Fruit fly (Drosophila melanogaster): ENCODE data around the gene CG5199.

The CG5199 gene

DNA sequence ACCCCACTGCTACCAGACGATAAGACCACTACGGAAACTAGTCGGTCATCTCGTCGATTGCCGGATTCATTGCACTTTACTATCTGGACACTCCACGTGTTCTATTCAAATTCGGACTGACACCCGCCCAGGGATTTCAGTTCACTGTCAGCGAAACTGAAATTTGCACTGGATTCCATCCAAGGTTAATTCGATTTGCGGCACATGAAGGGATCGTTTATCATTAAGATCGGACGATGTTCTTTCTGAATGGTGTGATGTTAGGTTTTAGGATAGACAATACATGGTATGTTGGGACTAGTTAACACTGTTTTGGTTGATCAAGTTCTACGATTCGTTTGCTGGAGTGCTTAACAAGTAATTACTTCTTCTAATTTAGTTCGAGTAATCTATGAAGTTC is 13.3 kb upstream of the CG5199 start, which contains the start of gene CG42764:
Gene CG42764 (minus strand): TSS at position 101 of the 400 bp plus-strand sequence.
- TF ChIP-seq tup (GFP tag; optimal IDR thresholded peaks at IDR 0.05) (no peak), CG31365 (tag; optimal IDR thresholded peaks at IDR 0.05) (no peak), CG14667 (GFP tag; IDR thresholded peaks at IDR 0.05) (no peak)

- TF ChIP-seq slou (GFP tag; optimal IDR thresholded peaks at IDR 0.05) = no peak
- no peak for TF ChIP-seq row (GFP tag; IDR thresholded peaks at IDR 0.05)
- TF ChIP-seq CG32532 (GFP tag; IDR thresholded peaks at IDR 0.05) = 0 out of 2 replicates have a peak, but pooled peaks have one; percentile 1
- TF ChIP-seq CTCF (GFP tag; optimal IDR thresholded peaks at IDR 0.05) = peak; percentile 65
- TF ChIP-seq pum (GFP tag; optimal IDR thresholded peaks at IDR 0.05) = no peak
These were observed 12.0 kb upstream of the CG5199 start, which contains the start of gene atk for dm6 chr3L:20464677-20465076. atk (minus strand) TSS chr3L:20464862.

dm6 chr3L:20462391-20462790 is 9.7 kb upstream of the CG5199 start:
- TF ChIP-seq gcm2 (GFP tag; optimal IDR thresholded peaks at IDR 0.05) = no peak
- no peak for TF ChIP-seq Hr39 (optimal IDR thresholded peaks at IDR 0.05)
- TF ChIP-seq Ets65A (GFP tag) = no peak
- TF ChIP-seq row (GFP tag; IDR thresholded peaks at IDR 0.05) = no peak; the same call in 2 of the 3 replicates
- TF ChIP-seq Dip2 (GFP tag; IDR thresholded peaks at IDR 0.05) = no peak
- TF ChIP-seq CG9932 (GFP tag; IDR thresholded peaks at IDR 0.05) = no peak
- TF ChIP-seq fd3F (GFP tag; optimal IDR thresholded peaks at IDR 0.05) = no peak
- TF ChIP-seq sug (tag; optimal IDR thresholded peaks at IDR 0.05) = peak; percentile 45
- TF ChIP-seq Dip3 (GFP tag; optimal IDR thresholded peaks at IDR 0.05) = no peak
- TF ChIP-seq D19A (tag; optimal IDR thresholded peaks at IDR 0.05) = peak; percentile 37
- peak; percentile 99 for TF ChIP-seq exex (tag; optimal IDR thresholded peaks at IDR 0.05)
- TF ChIP-seq CG8359 (GFP tag; optimal IDR thresholded peaks at IDR 0.05; ENCODE audit: borderline replicate concordance) = no peak
- TF ChIP-seq ind (GFP tag; optimal IDR thresholded peaks at IDR 0.05) = no peak
- peak; percentile 25 for TF ChIP-seq CG34376 (GFP tag; optimal IDR thresholded peaks at IDR 0.05)
- TF ChIP-seq CG6765 (GFP tag; optimal IDR thresholded peaks at IDR 0.05) = no peak
- TF ChIP-seq Xrp1 (GFP tag; IDR thresholded peaks at IDR 0.05) = no peak
- TF ChIP-seq grn (GFP tag; optimal IDR thresholded peaks at IDR 0.05) = peak; percentile 49
- no peak for TF ChIP-seq cato (GFP tag; optimal IDR thresholded peaks at IDR 0.05; ENCODE audit: borderline replicate concordance)
- TF ChIP-seq CG8388 (GFP tag; optimal IDR thresholded peaks at IDR 0.05) = peak; percentile 16
- no peak for TF ChIP-seq Trl (optimal IDR thresholded peaks at IDR 0.05)
- TF ChIP-seq Trl (GFP tag; optimal IDR thresholded peaks at IDR 0.05) = no peak
- no peak for TF ChIP-seq CG2678 (tag; optimal IDR thresholded peaks at IDR 0.05)
- no peak for TF ChIP-seq CG31388 (GFP tag; optimal IDR thresholded peaks at IDR 0.05)
- no peak for TF ChIP-seq insv (GFP tag; optimal IDR thresholded peaks at IDR 0.05)
- no peak for TF ChIP-seq Atf-2 (GFP tag; optimal IDR thresholded peaks at IDR 0.05)
- 0 out of 2 replicates have a peak, but pooled peaks have one; percentile 20 for TF ChIP-seq sens-2 (GFP tag; IDR thresholded peaks at IDR 0.05)

dm6 chr3L:20460383-20460782 is 7.7 kb upstream of the CG5199 start, which contains the start of gene mag:
mag (plus strand) TSS chr3L:20460683.
- TF ChIP-seq CG1529 (GFP tag; optimal IDR thresholded peaks at IDR 0.05) = no peak
- no peak for TF ChIP-seq CG14667 (GFP tag; IDR thresholded peaks at IDR 0.05)
- TF ChIP-seq Scr (GFP tag; IDR thresholded peaks at IDR 0.05; ENCODE audit: partially characterized antibody) = no peak
- TF ChIP-seq sc (optimal IDR thresholded peaks at IDR 0.05) = no peak
- no peak for TF ChIP-seq sc (GFP tag; optimal IDR thresholded peaks at IDR 0.05)
- TF ChIP-seq CHES-1-like (GFP tag; optimal IDR thresholded peaks at IDR 0.05) = no peak
- no peak for TF ChIP-seq gsb (GFP tag; IDR thresholded peaks at IDR 0.05)
- no peak for TF ChIP-seq CG4424 (GFP tag; optimal IDR thresholded peaks at IDR 0.05)
- no peak for TF ChIP-seq hbn (GFP tag; IDR thresholded peaks at IDR 0.05; ENCODE audit: partially characterized antibody)
- TF ChIP-seq CG7987 (GFP tag; optimal IDR thresholded peaks at IDR 0.05) = no peak
- no peak for TF ChIP-seq CG7786 (GFP tag; optimal IDR thresholded peaks at IDR 0.05)
- no peak for TF ChIP-seq nerfin-2 (GFP tag; IDR thresholded peaks at IDR 0.05; ENCODE audit: partially characterized antibody)
- TF ChIP-seq az2 (GFP tag; optimal IDR thresholded peaks at IDR 0.05) = no peak
- TF ChIP-seq tup (GFP tag; optimal IDR thresholded peaks at IDR 0.05) = no peak
- TF ChIP-seq Bteb2 (GFP tag; optimal IDR thresholded peaks at IDR 0.05) = no peak
